Worm (Caenorhabditis elegans) whole organism, young adult: ENCODE measurements around the gene C25G6.3.
A peak's percentile ranks its signal among the peaks of the same experiment; 100 is the strongest.

Experiments
- B0035.1 ChIP-seq: sonication (generic microtip); optimal IDR thresholded peaks from 2 replicates; lab custom pipeline; 2016; ENCODE audit warnings: missing genetic modification characterization, mild to moderate bottlenecking, missing compliant biosample characterization, missing genotype, missing genetic modification reagents
- B0261.1 ChIP-seq: sonication (generic microtip); optimal IDR thresholded peaks from 2 replicates; lab custom pipeline; 2016; ENCODE audit warnings: mild to moderate bottlenecking, missing genetic modification characterization, moderate library complexity, missing compliant biosample characterization
- D2030.7 ChIP-seq: fragments of 200-800 bp; sonication (Bioruptor generic); IDR thresholded peaks from 2 replicates; pipeline ENCODE4 v1.3.6; 2022; ENCODE audit warnings: missing genetic modification reagents, missing genetic modification characterization, missing compliant biosample characterization
- F49E8.2 ChIP-seq: sonication (generic microtip); optimal IDR thresholded peaks from 3 replicates; lab custom pipeline; 2017; ENCODE audit warnings: missing genetic modification characterization, mild to moderate bottlenecking, missing compliant biosample characterization, antibody characterized with exemption, moderate library complexity; ENCODE audit not compliant: insufficient read depth
- F57C9.4 ChIP-seq: sonication (generic microtip); optimal IDR thresholded peaks from 2 replicates; lab custom pipeline; 2017; ENCODE audit warnings: mild to moderate bottlenecking, missing genetic modification characterization, missing compliant biosample characterization
- K11D2.4 ChIP-seq: fragments of 200-800 bp; sonication (Bioruptor generic); IDR thresholded peaks from 2 replicates; pipeline ENCODE4 v1.3.6; 2022; ENCODE audit warnings: missing genetic modification reagents, missing genetic modification characterization, missing compliant biosample characterization
- K12H6.12 ChIP-seq: fragments of 200-800 bp; sonication (Bioruptor generic); optimal IDR thresholded peaks from 2 replicates; lab custom pipeline; 2018; ENCODE audit warnings: mild to moderate bottlenecking, missing genetic modification characterization, missing compliant biosample characterization
- T26A5.8 ChIP-seq: sonication (generic microtip); optimal IDR thresholded peaks from 2 replicates; lab custom pipeline; 2016; ENCODE audit warnings: missing genetic modification characterization, missing compliant biosample characterization
- Y53G8AR.9 ChIP-seq: fragments of 200-800 bp; sonication (Bioruptor generic); conservative IDR thresholded peaks from 2 replicates; pipeline ENCODE4 v1.3.6; 2022; ENCODE audit warnings: missing genetic modification reagents, missing genetic modification characterization, missing compliant biosample characterization
- Y67H2A.10 ChIP-seq: fragments of 200-800 bp; sonication (Bioruptor generic); conservative IDR thresholded peaks from 2 replicates; pipeline ENCODE4 v1.3.6; 2022; ENCODE audit warnings: missing genetic modification reagents, missing genetic modification characterization, missing compliant biosample characterization
- ZK185.1 ChIP-seq: sonication (generic microtip); optimal IDR thresholded peaks from 2 replicates; lab custom pipeline; 2016; ENCODE audit warnings: mild to moderate bottlenecking, missing genetic modification characterization, missing compliant biosample characterization; ENCODE audit not compliant: poor library complexity, severe bottlenecking
- ama-1 ChIP-seq, 3 experiments: fragments of 150-350 bp in 1 of 3; sonication (generic microtip) in 2 of 3; optimal IDR thresholded peaks; 2 replicates each; lab custom pipeline; 2014 to 2018; ENCODE audit warnings: missing biosample characterization in 2 of 3, missing genetic modification characterization in 2 of 3, missing genetic modification reagents in 2 of 3
- aptf-3 ChIP-seq: fragments of 200-800 bp; sonication (Bioruptor generic); IDR thresholded peaks from 2 replicates; pipeline ENCODE4 v1.3.6; 2022; ENCODE audit warnings: missing genetic modification characterization, missing compliant biosample characterization
- athp-1 ChIP-seq: sonication (generic microtip); optimal IDR thresholded peaks from 2 replicates; lab custom pipeline; 2017; ENCODE audit warnings: mild to moderate bottlenecking, missing genetic modification characterization, missing compliant biosample characterization
- attf-6 ChIP-seq: fragments of 200-800 bp; sonication (Bioruptor generic); IDR thresholded peaks from 2 replicates; pipeline ENCODE4 v1.3.6; 2022; ENCODE audit warnings: missing genetic modification reagents, missing genetic modification characterization, missing compliant biosample characterization
- bed-1 ChIP-seq: fragments of 200-800 bp; sonication (Bioruptor generic); IDR thresholded peaks from 2 replicates; pipeline ENCODE4 v1.3.6; 2022; ENCODE audit warnings: missing genetic modification reagents, missing genetic modification characterization, missing compliant biosample characterization
- bed-2 ChIP-seq: fragments of 200-800 bp; sonication (Bioruptor generic); IDR thresholded peaks from 2 replicates; pipeline ENCODE4 v1.3.6; 2022; ENCODE audit warnings: missing genetic modification reagents, missing genetic modification characterization, missing compliant biosample characterization
- ceh-27 ChIP-seq: fragments of 200-800 bp; sonication (Bioruptor generic); optimal IDR thresholded peaks from 2 replicates; lab custom pipeline; 2018; ENCODE audit warnings: mild to moderate bottlenecking, missing genetic modification characterization, moderate library complexity, missing compliant biosample characterization
- fkh-3 ChIP-seq: sonication (generic microtip); optimal IDR thresholded peaks from 2 replicates; lab custom pipeline; 2016; ENCODE audit warnings: mild to moderate bottlenecking, missing genetic modification characterization, missing compliant biosample characterization
- gei-17 ChIP-seq: fragments of 200-800 bp; sonication (Bioruptor generic); optimal IDR thresholded peaks from 2 replicates; lab custom pipeline; 2018; ENCODE audit warnings: mild to moderate bottlenecking, missing genetic modification characterization, missing compliant biosample characterization
- hlh-12 ChIP-seq: sonication (generic microtip); optimal IDR thresholded peaks from 2 replicates; lab custom pipeline; 2016; ENCODE audit warnings: missing genetic modification characterization, missing compliant biosample characterization
- let-607 ChIP-seq, 2 experiments: fragments of 200-800 bp in 1 of 2; sonication (Bioruptor generic) in 1 of 2; sonication (generic microtip) in 1 of 2; optimal IDR thresholded peaks; 2 replicates each; lab custom pipeline; 2016 to 2018; ENCODE audit warnings: mild to moderate bottlenecking in 2 of 2, missing compliant biosample characterization in 2 of 2, missing genetic modification characterization in 2 of 2, moderate library complexity in 2 of 2, missing genotype in 1 of 2
- lir-1 ChIP-seq: fragments of 200-800 bp; sonication (Bioruptor generic); conservative IDR thresholded peaks from 2 replicates; pipeline ENCODE4 v1.3.6; 2022; ENCODE audit warnings: missing genetic modification reagents, missing genetic modification characterization, missing compliant biosample characterization
- madf-10 ChIP-seq: sonication (generic microtip); optimal IDR thresholded peaks from 2 replicates; lab custom pipeline; 2016; ENCODE audit warnings: mild to moderate bottlenecking, missing genetic modification characterization, missing compliant biosample characterization
- mcd-1 ChIP-seq: fragments of 200-800 bp; sonication (Bioruptor generic); IDR thresholded peaks from 2 replicates; pipeline ENCODE4 v1.3.6; 2022; ENCODE audit warnings: missing genetic modification reagents, missing genetic modification characterization, missing compliant biosample characterization
- mel-28 ChIP-seq: sonication (generic microtip); optimal IDR thresholded peaks from 2 replicates; lab custom pipeline; 2016; ENCODE audit warnings: borderline replicate concordance, mild to moderate bottlenecking, missing genetic modification characterization, missing compliant biosample characterization
- mxl-1 ChIP-seq: sonication (generic microtip); optimal IDR thresholded peaks from 2 replicates; lab custom pipeline; 2016; ENCODE audit warnings: missing genetic modification characterization, missing compliant biosample characterization
- nfyb-1 ChIP-seq: fragments of 200-800 bp; sonication (Bioruptor generic); IDR thresholded peaks from 2 replicates; pipeline ENCODE4 v1.3.6; 2022; ENCODE audit warnings: missing genetic modification reagents, missing genetic modification characterization, missing compliant biosample characterization
- rec-8 ChIP-seq, 2 experiments: sonication (generic microtip); optimal IDR thresholded peaks; 2 replicates each; lab custom pipeline; 2016; ENCODE audit warnings: mild to moderate bottlenecking in 2 of 2, missing genetic modification characterization in 2 of 2, missing genetic modification reagents in 2 of 2, missing genotype in 2 of 2, missing biosample characterization in 1 of 2, missing compliant biosample characterization in 1 of 2, moderate library complexity in 1 of 2
- repo-1 ChIP-seq: sonication (generic microtip); optimal IDR thresholded peaks from 2 replicates; lab custom pipeline; 2017; ENCODE audit warnings: mild to moderate bottlenecking, missing genetic modification characterization, missing compliant biosample characterization
- rpc-1 ChIP-seq, 2 experiments: fragments of 150-350 bp in 1 of 2; sonication (generic microtip) in 1 of 2; optimal IDR thresholded peaks; 2 replicates each; lab custom pipeline; 2014 to 2018; ENCODE audit warnings: missing biosample characterization in 1 of 2, missing genetic modification characterization in 1 of 2, missing genetic modification reagents in 1 of 2, missing genotype in 1 of 2
- tbx-9 ChIP-seq: sonication (generic microtip); optimal IDR thresholded peaks from 2 replicates; lab custom pipeline; 2016; ENCODE audit warnings: borderline replicate concordance, missing genetic modification characterization, inconsistent platforms, missing compliant biosample characterization
- tlf-1 ChIP-seq: fragments of 200-800 bp; sonication (Bioruptor generic); optimal IDR thresholded peaks from 2 replicates; lab custom pipeline; 2018; ENCODE audit warnings: mild to moderate bottlenecking, missing genetic modification characterization, missing compliant biosample characterization
- ztf-25 ChIP-seq: fragments of 200-800 bp; sonication (Bioruptor generic); IDR thresholded peaks from 2 replicates; pipeline ENCODE4 v1.3.6; 2022; ENCODE audit warnings: missing genetic modification reagents, missing genetic modification characterization, missing compliant biosample characterization

The C25G6.3 gene

DNA sequence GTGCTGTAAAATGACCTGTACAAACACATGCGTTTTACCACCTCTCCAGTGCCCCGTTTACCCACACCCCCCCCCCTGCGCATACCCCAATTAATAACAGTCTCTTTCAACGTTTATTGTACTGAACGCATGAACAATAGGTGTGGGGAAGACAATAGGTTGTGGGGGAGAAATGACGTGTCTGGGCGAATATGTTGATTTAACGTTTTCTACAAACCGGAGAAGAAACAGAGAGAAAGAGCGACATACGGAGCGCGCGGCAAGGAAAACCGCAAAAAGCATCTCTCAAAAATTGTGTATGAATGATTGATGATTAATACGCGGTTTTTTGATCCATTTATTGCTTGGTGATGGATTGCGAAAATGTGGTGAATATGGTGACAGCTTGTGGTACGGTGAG lies 14.9 kb downstream of the C25G6.3 start:
- TF ChIP-seq B0035.1 (tag; lab: Kevin White, UChicago), result no peak
- TF ChIP-seq F57C9.4, result no peak
- TF ChIP-seq let-607 (tag; optimal IDR thresholded peaks at IDR 0.05; lab: Kevin White, UChicago), result no peak
- no peak for TF ChIP-seq ama-1 (optimal IDR thresholded peaks at IDR 0.05; lab: Kevin White, UChicago)
- no peak for TF ChIP-seq ama-1 (GFP tag; optimal IDR thresholded peaks at IDR 0.05; lab: Kevin White, UChicago)
- TF ChIP-seq repo-1, result no peak
- TF ChIP-seq fkh-3 (tag; lab: Kevin White, UChicago), result no peak
- no peak for TF ChIP-seq K12H6.12 (tag; lab: Kevin White, UChicago)
- TF ChIP-seq rec-8 (tag; optimal IDR thresholded peaks at IDR 0.05; lab: Kevin White, UChicago), result no peak
- TF ChIP-seq T26A5.8 (tag; lab: Kevin White, UChicago), result no peak
- no peak for TF ChIP-seq tbx-9
- TF ChIP-seq madf-10, result no peak
- no peak for TF ChIP-seq athp-1 (tag; lab: Kevin White, UChicago)
- TF ChIP-seq, all 124 proteins: peak for 0

DNA sequence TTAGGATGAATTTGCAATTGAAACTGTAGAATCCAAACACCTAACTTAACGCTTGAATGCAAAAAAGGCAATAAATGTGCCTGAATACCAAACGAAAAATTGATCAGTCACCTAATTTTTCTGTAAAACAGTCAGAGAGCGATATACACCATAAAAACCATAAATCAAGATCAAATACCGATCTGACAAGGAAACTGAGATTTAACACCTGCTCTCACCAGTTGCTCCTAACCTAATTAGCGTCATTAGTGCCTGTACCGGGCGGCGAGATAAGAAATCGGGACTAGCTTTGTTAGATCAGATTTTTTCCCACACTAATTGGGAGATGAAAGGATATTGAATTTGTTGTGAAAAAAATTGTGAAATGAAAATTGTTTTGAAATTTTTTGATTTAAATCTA lies 15.6 kb downstream of the C25G6.3 start:
- 0 out of 2 replicates have a peak, but pooled peaks have one; percentile 74 for TF ChIP-seq bed-1 (GFP tag; lab: Robert Waterston, UW)
- TF ChIP-seq tlf-1 (GFP tag; lab: Kevin White, UChicago), result no peak
- no peak for TF ChIP-seq mel-28 (tag; lab: Kevin White, UChicago)

DNA sequence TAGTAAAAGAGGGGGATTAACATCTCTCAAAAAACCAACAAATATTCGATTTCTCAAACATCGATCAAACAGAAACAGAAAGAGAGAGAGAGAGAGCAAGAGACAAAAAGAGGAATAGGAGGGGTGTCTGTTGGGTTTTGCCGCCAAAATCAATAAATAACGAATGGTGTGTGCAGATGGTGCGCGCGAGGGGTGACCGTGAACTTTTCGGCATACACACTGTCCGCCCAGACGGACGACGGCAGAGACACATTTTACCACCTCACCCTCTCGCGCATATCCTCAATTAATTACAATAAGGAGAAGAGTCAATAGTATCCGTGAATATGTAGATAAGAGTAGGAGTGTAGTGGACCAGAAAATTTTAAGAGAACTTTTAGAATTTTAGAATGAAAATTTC lies 16.3 kb downstream of the C25G6.3 start:
- no peak for TF ChIP-seq attf-6
- no peak for TF ChIP-seq B0261.1 (tag; lab: Kevin White, UChicago)
- no peak for TF ChIP-seq ztf-25 (GFP tag; lab: Robert Waterston, UW)
- no peak for TF ChIP-seq Y53G8AR.9 (GFP tag; lab: Robert Waterston, UW)
- no peak for TF ChIP-seq mcd-1 (GFP tag; lab: Robert Waterston, UW)
- TF ChIP-seq rpc-1 (optimal IDR thresholded peaks at IDR 0.05; lab: Kevin White, UChicago), result no peak
- TF ChIP-seq rpc-1 (tag; optimal IDR thresholded peaks at IDR 0.05; lab: Kevin White, UChicago), result no peak
- TF ChIP-seq hlh-12 (tag; lab: Kevin White, UChicago), result no peak
- TF ChIP-seq mxl-1 (tag; lab: Kevin White, UChicago), result no peak
- no peak for TF ChIP-seq bed-2 (GFP tag; lab: Robert Waterston, UW)
- no peak for TF ChIP-seq gei-17 (GFP tag; lab: Kevin White, UChicago)
- TF ChIP-seq K11D2.4 (GFP tag; lab: Robert Waterston, UW), result no peak
- no peak for TF ChIP-seq F49E8.2
- no peak for TF ChIP-seq fkh-3 (tag; lab: Kevin White, UChicago)

ce11 chrX:1218457-1218856 lies 20.2 kb downstream of the C25G6.3 start:
- TF ChIP-seq aptf-3 (GFP tag; lab: Robert Waterston, UW) (no peak), D2030.7 (no peak), repo-1 (no peak), lir-1 (no peak), F57C9.4 (no peak), ceh-27 (GFP tag; lab: Kevin White, UChicago) (no peak), nfyb-1 (GFP tag; lab: Robert Waterston, UW) (no peak), Y67H2A.10 (GFP tag; lab: Robert Waterston, UW) (no peak), ZK185.1 (tag; lab: Kevin White, UChicago) (no peak)
